Worm (Caenorhabditis elegans) whole organism, L4/young adult: Measurements from ENCODE around the gene sre-14.
A peak's percentile ranks its signal among the peaks of the same experiment; 100 is the strongest.

ENCODE experiments used
- W03F9.2 ChIP-seq: fragments of 150-350 bp; optimal IDR thresholded peaks from 2 replicates; lab custom pipeline; 2014; ENCODE audit warnings: missing biosample characterization, missing genetic modification characterization
- dao-5 ChIP-seq: sonication (generic microtip); optimal IDR thresholded peaks from 2 replicates; lab custom pipeline; 2016; ENCODE audit warnings: missing genotype, missing genetic modification characterization, moderate library complexity, missing compliant biosample characterization
- him-1 ChIP-seq: sonication (generic microtip); optimal IDR thresholded peaks from 2 replicates; lab custom pipeline; 2016; ENCODE audit warnings: missing genotype, missing genetic modification reagents, missing genetic modification characterization, missing compliant biosample characterization

sre-14 gene

DNA sequence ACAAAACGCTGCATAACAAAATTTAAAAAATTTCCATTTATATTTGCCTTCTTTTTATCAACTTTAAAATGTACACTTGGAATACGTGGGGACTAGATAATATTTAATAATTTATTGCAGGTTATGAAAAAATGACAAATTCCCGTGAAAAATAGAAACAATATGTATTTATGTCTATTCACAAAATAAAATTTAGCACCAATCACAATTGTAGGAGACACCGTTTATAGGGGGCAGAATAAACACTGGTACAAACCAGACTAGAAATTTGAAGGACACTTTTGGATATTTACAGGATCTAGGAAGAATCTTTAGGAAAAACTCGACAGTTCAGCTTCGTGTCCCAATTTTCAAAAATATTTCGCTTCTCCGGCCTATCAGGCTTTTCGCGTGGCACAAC is 9.1 kb upstream of the sre-14 start, which contains the start of gene C42C1.3:
Gene C42C1.3, minus strand, starts transcription at position 101 of the 400 bp plus-strand sequence.
- TF ChIP-seq him-1 (tag; lab: Kevin White, UChicago) (no peak), dao-5 (tag; lab: Kevin White, UChicago) (no peak), W03F9.2 (tag; lab: Kevin White, UChicago) (no peak)

ce11 chrIV:12268272-12269045 is 7.2 kb upstream of the sre-14 start, which contains the start of the genes ppm-1.H and rpl-34:
Gene ppm-1.H, minus strand, starts transcription at chrIV:12268322.
Gene rpl-34, plus strand, starts transcription at chrIV:12268995.
- TF ChIP-seq him-1 (tag; lab: Kevin White, UChicago) (no peak), W03F9.2 (tag; lab: Kevin White, UChicago) (peak; percentile 61)

DNA sequence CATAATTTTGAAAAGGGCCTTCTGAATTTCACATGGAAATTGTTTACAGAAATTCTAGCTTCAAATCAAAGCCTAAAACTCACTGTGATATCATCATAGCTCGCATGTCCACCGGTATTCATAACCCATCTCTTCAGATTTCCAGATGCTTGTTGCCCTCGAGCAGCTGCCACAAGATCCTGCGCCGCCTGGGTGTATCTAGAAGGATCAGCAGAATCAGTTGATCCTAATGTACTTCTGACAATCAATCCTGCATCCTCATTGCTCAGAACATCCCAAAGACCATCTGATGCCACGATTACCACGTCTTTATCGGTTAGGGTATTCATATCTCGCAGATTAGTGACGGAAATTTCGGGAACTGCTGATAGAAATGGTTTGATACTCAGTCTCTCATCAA is 4.6 kb upstream of the sre-14 start:
- TF ChIP-seq dao-5 (tag; lab: Kevin White, UChicago): no peak
- TF ChIP-seq W03F9.2 (tag; lab: Kevin White, UChicago): no peak
- TF ChIP-seq him-1 (tag; lab: Kevin White, UChicago): no peak

ce11 chrIV:12259161-12259870 is 1.9 kb downstream of the sre-14 start, which contains the start of gene Y39C12A.9:
Gene Y39C12A.9, minus strand, starts transcription at chrIV:12259211.
- no peak for TF ChIP-seq dao-5 (tag; lab: Kevin White, UChicago)
- no peak for TF ChIP-seq W03F9.2 (tag; lab: Kevin White, UChicago)
- no peak for TF ChIP-seq him-1 (tag; lab: Kevin White, UChicago)

DNA sequence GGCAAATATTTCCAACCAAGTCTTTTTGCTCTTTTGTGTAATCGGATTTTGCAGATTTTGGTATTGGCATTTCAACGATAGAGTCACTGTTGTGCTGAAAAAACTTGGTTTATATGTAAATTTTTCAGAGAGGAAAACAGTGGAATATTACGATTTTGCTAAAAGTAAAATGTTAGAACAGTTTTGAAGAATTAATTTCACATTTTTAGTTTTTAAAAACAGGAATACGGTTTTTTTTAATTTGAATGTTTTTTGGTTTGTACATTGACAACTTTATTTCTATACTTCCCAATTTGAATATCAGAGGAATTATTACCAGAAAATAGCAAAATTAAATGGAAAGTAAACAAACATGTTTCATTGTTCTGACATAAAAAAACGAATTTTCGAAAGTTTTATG is 8.7 kb downstream of the sre-14 start, which contains the start of gene dnj-26:
Gene dnj-26, minus strand, starts transcription at position 101 of the 400 bp plus-strand sequence.
- TF ChIP-seq him-1 (tag; lab: Kevin White, UChicago) (no peak), W03F9.2 (tag; lab: Kevin White, UChicago) (no peak)

DNA sequence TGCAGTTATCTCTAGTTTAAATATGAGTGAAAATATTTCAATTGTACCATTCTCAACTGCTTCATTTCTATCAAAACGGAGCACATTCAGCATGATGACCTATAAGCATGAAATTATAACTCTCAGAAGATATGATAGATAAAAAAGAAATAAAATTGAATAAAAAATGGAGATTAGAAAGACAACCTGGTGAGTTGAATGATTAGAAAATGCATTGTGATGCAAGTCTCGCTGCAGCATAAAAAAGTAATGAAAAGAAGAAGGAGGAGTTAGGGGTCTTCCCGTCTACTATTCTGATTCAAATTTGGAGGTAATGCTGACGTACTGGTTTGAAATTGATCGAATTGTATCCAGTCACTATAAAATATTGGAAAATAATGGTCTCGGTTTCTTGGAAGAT is 16.5 kb downstream of the sre-14 start, which contains the start of gene sre-15:
Gene sre-15, minus strand, starts transcription at position 101 of the 400 bp plus-strand sequence.
- no peak for TF ChIP-seq W03F9.2 (tag; lab: Kevin White, UChicago)
- TF ChIP-seq dao-5 (tag; lab: Kevin White, UChicago): no peak
- TF ChIP-seq him-1 (tag; lab: Kevin White, UChicago): no peak

ce11 chrIV:12238851-12239250 is 22.4 kb downstream of the sre-14 start, which contains the start of gene sre-19:
Gene sre-19, minus strand, starts transcription at chrIV:12238951.
- TF ChIP-seq him-1 (tag; lab: Kevin White, UChicago) (no peak), dao-5 (tag; lab: Kevin White, UChicago) (no peak), W03F9.2 (tag; lab: Kevin White, UChicago) (no peak)

ce11 chrIV:12236011-12236410 is 25.2 kb downstream of the sre-14 start, which contains the start of gene sre-16:
Gene sre-16, minus strand, starts transcription at chrIV:12236111.
- TF ChIP-seq W03F9.2 (tag; lab: Kevin White, UChicago): no peak
- no peak for TF ChIP-seq dao-5 (tag; lab: Kevin White, UChicago)
- TF ChIP-seq him-1 (tag; lab: Kevin White, UChicago): no peak

- TF ChIP-seq him-1 (tag; lab: Kevin White, UChicago) (no peak), dao-5 (tag; lab: Kevin White, UChicago) (no peak), W03F9.2 (tag; lab: Kevin White, UChicago) (no peak)
Observed at ce11 chrIV:12229679-12230078, 31.6 kb downstream of the sre-14 start, which contains the start of gene sre-18. Gene sre-18, minus strand, starts transcription at chrIV:12229779.

ce11 chrIV:12227012-12227411 is 34.2 kb downstream of the sre-14 start, which contains the start of gene mlt-3:
Gene mlt-3, minus strand, starts transcription at chrIV:12227112.
- TF ChIP-seq him-1 (tag; lab: Kevin White, UChicago) (no peak), W03F9.2 (tag; lab: Kevin White, UChicago) (no peak), dao-5 (tag; lab: Kevin White, UChicago) (no peak)

DNA sequence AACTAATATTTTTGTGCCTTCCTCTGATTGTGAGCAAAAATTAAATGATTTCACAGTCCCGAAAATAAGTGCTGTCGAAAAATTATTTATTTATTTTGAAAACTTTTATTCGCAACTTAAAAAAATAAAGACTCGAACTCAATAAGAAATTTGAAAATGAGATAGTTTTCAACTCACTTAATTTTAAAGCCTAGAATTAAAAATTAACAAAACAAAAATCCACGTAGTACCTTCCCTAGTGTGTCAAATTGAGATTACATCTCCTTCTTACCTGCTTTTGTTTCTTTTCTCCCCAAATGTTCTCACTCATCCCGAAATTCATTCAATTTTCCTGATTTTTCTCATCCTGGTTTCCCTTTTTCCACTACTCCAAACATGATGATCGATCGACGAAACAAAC is 41.9 kb downstream of the sre-14 start, which contains the start of gene F35G2.5:
Gene F35G2.5, plus strand, starts transcription at position 301 of the 400 bp plus-strand sequence.
- TF ChIP-seq dao-5 (tag; lab: Kevin White, UChicago): no peak
- TF ChIP-seq W03F9.2 (tag; lab: Kevin White, UChicago): no peak
- no peak for TF ChIP-seq him-1 (tag; lab: Kevin White, UChicago)

- TF ChIP-seq him-1 (tag; lab: Kevin White, UChicago) (no peak), dao-5 (tag; lab: Kevin White, UChicago) (no peak), W03F9.2 (tag; lab: Kevin White, UChicago) (no peak)
Observed at ce11 chrIV:12218253-12218652, 43.0 kb downstream of the sre-14 start.

DNA sequence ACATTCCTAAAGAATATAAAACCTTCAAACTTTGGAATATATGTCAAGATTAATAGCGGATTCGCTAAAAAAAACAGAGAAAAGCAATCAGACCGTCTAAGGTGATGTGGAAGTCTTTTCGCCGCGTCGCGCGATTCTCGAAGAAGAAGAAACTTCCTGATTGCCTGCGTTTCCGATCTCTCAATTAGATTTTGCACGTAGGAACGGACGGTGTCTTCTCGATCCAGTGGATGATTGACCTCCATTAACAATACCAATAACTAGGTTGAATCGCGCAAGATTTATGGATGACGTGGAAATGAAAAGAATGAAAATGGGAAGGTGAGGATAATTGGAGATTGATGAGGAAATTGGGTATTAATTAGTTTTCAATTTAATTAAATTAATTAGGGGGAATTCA is 44.1 kb downstream of the sre-14 start:
- TF ChIP-seq dao-5 (tag; lab: Kevin White, UChicago) (no peak), him-1 (tag; lab: Kevin White, UChicago) (no peak), W03F9.2 (tag; lab: Kevin White, UChicago) (no peak)
